Fruit fly (Drosophila melanogaster) whole organism, adult: Measurements from ENCODE around the gene mRpS23.

Experiments used
- CG11617 ChIP-seq: fragments of 200-800 bp; sonication (Bioruptor generic); optimal IDR thresholded peaks from 2 replicates; lab custom pipeline; 2017; ENCODE audit warnings: mild to moderate bottlenecking, missing biosample characterization, missing genetic modification reagents, missing genetic modification characterization
- CG12768 ChIP-seq: fragments of 200-800 bp; sonication (Bioruptor generic); optimal IDR thresholded peaks from 2 replicates; lab custom pipeline; 2017; ENCODE audit warnings: missing biosample characterization, missing genetic modification characterization, mild to moderate bottlenecking, moderate library complexity, missing genetic modification reagents
- CG14711 ChIP-seq: fragments of 200-800 bp; sonication (Bioruptor generic); optimal IDR thresholded peaks from 2 replicates; lab custom pipeline; 2018; ENCODE audit warnings: missing biosample characterization, mild to moderate bottlenecking, missing genetic modification characterization, moderate library complexity
- CG1620 ChIP-seq: fragments of 200-800 bp; sonication (Bioruptor generic); optimal IDR thresholded peaks from 2 replicates; lab custom pipeline; 2016; ENCODE audit warnings: missing biosample characterization, missing genetic modification characterization
- CG33017 ChIP-seq: fragments of 200-800 bp; sonication (Bioruptor generic); optimal IDR thresholded peaks from 2 replicates; lab custom pipeline; 2018; ENCODE audit warnings: missing biosample characterization, mild to moderate bottlenecking, missing genetic modification characterization, moderate library complexity
- CG5204 ChIP-seq: fragments of 200-800 bp; sonication (Bioruptor generic); optimal IDR thresholded peaks from 2 replicates; lab custom pipeline; 2016; ENCODE audit warnings: missing biosample characterization, missing genetic modification characterization
- CG7045 ChIP-seq: fragments of 200-800 bp; sonication (Bioruptor generic); optimal IDR thresholded peaks from 2 replicates; lab custom pipeline; 2017; ENCODE audit warnings: missing biosample characterization, mild to moderate bottlenecking, missing genetic modification characterization
- CG7101 ChIP-seq: fragments of 200-800 bp; sonication (Bioruptor generic); optimal IDR thresholded peaks from 2 replicates; lab custom pipeline; 2018; ENCODE audit warnings: missing biosample characterization, mild to moderate bottlenecking, missing genetic modification characterization, moderate library complexity
- Clk ChIP-seq: fragments of 200-800 bp; sonication (Bioruptor generic); optimal IDR thresholded peaks from 2 replicates; lab custom pipeline; 2017; ENCODE audit warnings: missing biosample characterization, missing genetic modification characterization
- Crg-1 ChIP-seq: fragments of 200-800 bp; sonication (Bioruptor generic); optimal IDR thresholded peaks from 2 replicates; lab custom pipeline; 2016; ENCODE audit warnings: missing biosample characterization, missing genetic modification characterization
- Hr96 ChIP-seq: fragments of 200-800 bp; sonication (Bioruptor generic); optimal IDR thresholded peaks from 2 replicates; lab custom pipeline; 2016; ENCODE audit warnings: missing biosample characterization, missing genetic modification characterization
- Mnt ChIP-seq: fragments of 200-800 bp; sonication (Bioruptor generic); optimal IDR thresholded peaks from 2 replicates; lab custom pipeline; 2016; ENCODE audit warnings: missing biosample characterization, mild to moderate bottlenecking, missing genetic modification characterization
- bab1 ChIP-seq: fragments of 200-800 bp; sonication (Bioruptor generic); optimal IDR thresholded peaks from 3 replicates; lab custom pipeline; 2019; ENCODE audit warnings: missing biosample characterization, mild to moderate bottlenecking, missing genetic modification characterization, moderate library complexity
- cic ChIP-seq: fragments of 200-800 bp; sonication (Bioruptor generic); optimal IDR thresholded peaks from 2 replicates; lab custom pipeline; 2017; ENCODE audit warnings: missing biosample characterization, mild to moderate bottlenecking, missing genetic modification characterization, moderate library complexity
- cnc ChIP-seq, 2 experiments: fragments of >200 bp; optimal IDR thresholded peaks; 2 replicates each; lab custom pipeline; 2017
- kay ChIP-seq: fragments of 200-800 bp; sonication (Bioruptor generic); peaks from one replicate; lab custom pipeline; 2016; ENCODE audit warnings: missing biosample characterization, missing genetic modification characterization, borderline replicate concordance
- ovo ChIP-seq: fragments of 200-800 bp; sonication (Bioruptor generic); optimal IDR thresholded peaks from 2 replicates; lab custom pipeline; 2016; ENCODE audit warnings: missing biosample characterization, missing genetic modification characterization
- pad ChIP-seq: fragments of 200-800 bp; sonication (Bioruptor generic); optimal IDR thresholded peaks from 3 replicates; lab custom pipeline; 2017; ENCODE audit warnings: missing biosample characterization, missing genetic modification characterization, mild to moderate bottlenecking, moderate library complexity, missing genetic modification reagents
- tj ChIP-seq: fragments of 200-800 bp; sonication (Bioruptor generic); optimal IDR thresholded peaks from 3 replicates; lab custom pipeline; 2017; ENCODE audit warnings: missing biosample characterization, mild to moderate bottlenecking, missing genetic modification characterization, moderate library complexity
- toe ChIP-seq: fragments of 200-800 bp; sonication (Bioruptor generic); optimal IDR thresholded peaks from 2 replicates; lab custom pipeline; 2016; ENCODE audit warnings: missing biosample characterization, missing genetic modification characterization

The mRpS23 gene

dm6 chr2L:13835002-13835910 lies at the start of gene mRpS23, which contains the start of gene CenG1A:
mRpS23 (minus strand) TSS chr2L:13835072.
CenG1A (plus strand) TSS chr2L:13835564.
- TF ChIP-seq cnc (optimal IDR thresholded peaks at IDR 0.05; lab: Kevin White, UChicago) (no peak), tj (GFP tag; lab: Kevin White, UChicago) (peak; percentile 91), cic (GFP tag; lab: Kevin White, UChicago) (peak; percentile 91), ovo (GFP tag; lab: Kevin White, UChicago) (peak; percentile 98), Clk (GFP tag; lab: Kevin White, UChicago) (peak; percentile 99), CG7045 (GFP tag; lab: Kevin White, UChicago) (peak; percentile 99), CG5204 (peak; percentile 100), Hr96 (GFP tag; lab: Kevin White, UChicago) (peak; percentile 99), CG11617 (GFP tag; lab: Kevin White, UChicago) (peak; percentile 98), CG1620 (GFP tag; lab: Kevin White, UChicago) (peak; percentile 99), Crg-1 (peak; percentile 99), toe (peak; percentile 99), CG14711 (tag; lab: Kevin White, UChicago) (peak; percentile 98), Mnt (peak; percentile 98), CG7101 (tag; lab: Kevin White, UChicago) (peak; percentile 100), CG33017 (tag; lab: Kevin White, UChicago) (peak; percentile 100), bab1 (GFP tag; lab: Kevin White, UChicago) (peak; percentile 100), kay (no peak), CG12768 (GFP tag; lab: Kevin White, UChicago) (peak; percentile 99), pad (GFP tag; lab: Kevin White, UChicago) (peak; percentile 93)

dm6 chr2L:13884063-13884656 lies 49.3 kb upstream of the mRpS23 start:
- TF ChIP-seq CG12768 (GFP tag; lab: Kevin White, UChicago) (no peak), ovo (GFP tag; lab: Kevin White, UChicago) (no peak), Hr96 (GFP tag; lab: Kevin White, UChicago) (no peak), toe (no peak), Crg-1 (no peak), cnc (optimal IDR thresholded peaks at IDR 0.05; lab: Kevin White, UChicago) (no peak), CG33017 (tag; lab: Kevin White, UChicago) (no peak), CG7045 (GFP tag; lab: Kevin White, UChicago) (no peak), CG1620 (GFP tag; lab: Kevin White, UChicago) (no peak), kay (no peak), CG14711 (tag; lab: Kevin White, UChicago) (no peak), tj (GFP tag; lab: Kevin White, UChicago) (no peak), CG11617 (GFP tag; lab: Kevin White, UChicago) (no peak), CG5204 (no peak), CG7101 (tag; lab: Kevin White, UChicago) (no peak), Mnt (no peak), pad (GFP tag; lab: Kevin White, UChicago) (no peak)

- no peak for TF ChIP-seq CG12768 (GFP tag; lab: Kevin White, UChicago)
- TF ChIP-seq CG14711 (tag; lab: Kevin White, UChicago), result no peak
- no peak for TF ChIP-seq CG7101 (tag; lab: Kevin White, UChicago)
- peak; percentile 30 for TF ChIP-seq CG7045 (GFP tag; lab: Kevin White, UChicago)
- no peak for TF ChIP-seq CG33017 (tag; lab: Kevin White, UChicago)
- TF ChIP-seq Mnt, result no peak
Observed at dm6 chr2L:13881939-13882338, 47.1 kb upstream of the mRpS23 start.

- TF ChIP-seq bab1 (GFP tag; lab: Kevin White, UChicago) (no peak), CG7045 (GFP tag; lab: Kevin White, UChicago) (no peak), cic (GFP tag; lab: Kevin White, UChicago) (peak; percentile 30), Crg-1 (no peak), toe (no peak), tj (GFP tag; lab: Kevin White, UChicago) (no peak), cnc (optimal IDR thresholded peaks at IDR 0.05; lab: Kevin White, UChicago) (no peak)
Observed at dm6 chr2L:13881387-13881902, 46.6 kb upstream of the mRpS23 start.

- no peak for TF ChIP-seq CG5204
- TF ChIP-seq kay, result peak; percentile 85
- TF ChIP-seq CG14711 (tag; lab: Kevin White, UChicago), result peak; percentile 15
- no peak for TF ChIP-seq CG1620 (GFP tag; lab: Kevin White, UChicago)
- peak; percentile 20 for TF ChIP-seq Mnt
- no peak for TF ChIP-seq tj (GFP tag; lab: Kevin White, UChicago)
- TF ChIP-seq bab1 (GFP tag; lab: Kevin White, UChicago), result peak; percentile 36
- TF ChIP-seq CG11617 (GFP tag; lab: Kevin White, UChicago), result no peak
- TF ChIP-seq cic (GFP tag; lab: Kevin White, UChicago), result peak; percentile 20
- TF ChIP-seq toe, result no peak
- TF ChIP-seq CG7101 (tag; lab: Kevin White, UChicago), result peak; percentile 17
Observed at dm6 chr2L:13878801-13879200, 43.9 kb upstream of the mRpS23 start.
